Worm (Caenorhabditis elegans): ENCODE results near the gene C12D5.9.

ce11 chrV:7713691-7714090, 23.9 kb upstream of the C12D5.9 start, which contains the start of gene ZK105.1:
- TF ChIP-seq zag-1 (tag; optimal IDR thresholded peaks at IDR 0.05) (no peak), nhr-77 (tag; optimal IDR thresholded peaks at IDR 0.05) (no peak), ztf-7 (tag; optimal IDR thresholded peaks at IDR 0.05) (no peak), ztf-11 (tag; optimal IDR thresholded peaks at IDR 0.05) (no peak), unc-62 (GFP tag; optimal IDR thresholded peaks at IDR 0.05 in 1 of 2) (no peak), unc-62 (tag; optimal IDR thresholded peaks at IDR 0.05) (no peak)
